Fruit fly (Drosophila melanogaster) whole organism, prepupa: ENCODE measurements around the gene cue.

ENCODE experiments used
- Blimp-1 ChIP-seq: fragments of 200-800 bp; sonication (Bioruptor generic); optimal IDR thresholded peaks from 3 replicates; lab custom pipeline; 2017; ENCODE audit warnings: missing biosample characterization, missing genetic modification characterization, mild to moderate bottlenecking, moderate library complexity, missing genetic modification reagents
- CG10631 ChIP-seq: fragments of 200-800 bp; sonication (Bioruptor generic); optimal IDR thresholded peaks from 2 replicates; lab custom pipeline; 2016; ENCODE audit warnings: missing biosample characterization, missing genetic modification characterization
- CG10669 ChIP-seq: fragments of 200-800 bp; sonication (Bioruptor generic); optimal IDR thresholded peaks from 3 replicates; lab custom pipeline; 2018; ENCODE audit warnings: missing biosample characterization, mild to moderate bottlenecking, missing genetic modification characterization, moderate library complexity
- CG11294 ChIP-seq: fragments of 200-800 bp; sonication (Bioruptor generic); IDR thresholded peaks from 2 replicates; pipeline ENCODE4 v1.3.6; 2022; ENCODE audit warnings: missing biosample characterization, missing genetic modification characterization
- CG11762 ChIP-seq: fragments of 200-800 bp; sonication (Bioruptor generic); optimal IDR thresholded peaks from 3 replicates; lab custom pipeline; 2016; ENCODE audit warnings: missing biosample characterization, missing genetic modification characterization; ENCODE audit not compliant: insufficient read depth
- CG15336 ChIP-seq: fragments of 200-800 bp; sonication (Bioruptor generic); IDR thresholded peaks from 2 replicates; pipeline ENCODE4 v1.3.6; 2022; ENCODE audit warnings: missing biosample characterization, missing genetic modification characterization
- CG1621 ChIP-seq: fragments of 200-800 bp; sonication (Bioruptor generic); optimal IDR thresholded peaks from 3 replicates; lab custom pipeline; 2018; ENCODE audit warnings: missing biosample characterization, mild to moderate bottlenecking, missing genetic modification characterization
- CG16779 ChIP-seq: fragments of 200-800 bp; sonication (Bioruptor generic); optimal IDR thresholded peaks from 3 replicates; lab custom pipeline; 2017; ENCODE audit warnings: missing biosample characterization, mild to moderate bottlenecking, missing genetic modification characterization
- CG3032 ChIP-seq: fragments of 200-800 bp; optimal IDR thresholded peaks from 2 replicates; lab custom pipeline; 2019; ENCODE audit warnings: missing biosample characterization, mild to moderate bottlenecking, missing genetic modification characterization, moderate library complexity
- CG32006 ChIP-seq: fragments of 200-800 bp; sonication (Bioruptor generic); optimal IDR thresholded peaks from 3 replicates; lab custom pipeline; 2017; ENCODE audit warnings: missing biosample characterization, mild to moderate bottlenecking, missing genetic modification characterization
- CG3919 ChIP-seq: fragments of 200-800 bp; sonication (Bioruptor generic); optimal IDR thresholded peaks from 3 replicates; lab custom pipeline; 2016; ENCODE audit warnings: missing biosample characterization, missing genetic modification characterization
- CG4318 ChIP-seq: fragments of 200-800 bp; sonication (Bioruptor generic); optimal IDR thresholded peaks from 3 replicates; lab custom pipeline; 2017; ENCODE audit warnings: missing biosample characterization, mild to moderate bottlenecking, missing genetic modification characterization
- CG6163 ChIP-seq: fragments of 200-800 bp; sonication (Bioruptor generic); IDR thresholded peaks from 3 replicates; pipeline ENCODE4 v1.3.6; 2022; ENCODE audit warnings: missing biosample characterization, missing genetic modification characterization
- CG6792 ChIP-seq: fragments of 200-800 bp; sonication (Bioruptor generic); optimal IDR thresholded peaks from 3 replicates; lab custom pipeline; 2016; ENCODE audit warnings: missing biosample characterization, missing genetic modification characterization
- CG6808 ChIP-seq: fragments of 200-800 bp; sonication (Bioruptor generic); optimal IDR thresholded peaks from 3 replicates; lab custom pipeline; 2017; ENCODE audit warnings: missing biosample characterization, missing genetic modification characterization, mild to moderate bottlenecking, moderate library complexity, missing genetic modification reagents
- CG6854 ChIP-seq: fragments of 200-800 bp; sonication (Bioruptor generic); optimal IDR thresholded peaks from 2 replicates; lab custom pipeline; 2017; ENCODE audit warnings: missing biosample characterization, mild to moderate bottlenecking, missing genetic modification characterization
- CG7368 ChIP-seq: fragments of 200-800 bp; sonication (Bioruptor generic); optimal IDR thresholded peaks from 3 replicates; lab custom pipeline; 2016; ENCODE audit warnings: missing biosample characterization, missing genetic modification characterization
- CG8119 ChIP-seq: fragments of 200-800 bp; sonication (Bioruptor generic); IDR thresholded peaks from 3 replicates; pipeline ENCODE4 v1.3.6; 2022; ENCODE audit warnings: missing biosample characterization, missing genetic modification characterization
- CG8319 ChIP-seq: fragments of 200-800 bp; sonication (Bioruptor generic); optimal IDR thresholded peaks from 3 replicates; lab custom pipeline; 2016; ENCODE audit warnings: missing biosample characterization, missing genetic modification characterization
- CG8632 ChIP-seq: fragments of 200-800 bp; sonication (Bioruptor generic); optimal IDR thresholded peaks from 3 replicates; lab custom pipeline; 2016; ENCODE audit warnings: missing biosample characterization, missing genetic modification characterization
- CG9139 ChIP-seq: fragments of 200-800 bp; sonication (Bioruptor generic); optimal IDR thresholded peaks from 3 replicates; lab custom pipeline; 2017; ENCODE audit warnings: missing biosample characterization, mild to moderate bottlenecking, missing genetic modification characterization
- Eip78C ChIP-seq: fragments of 200-800 bp; sonication (Bioruptor generic); peaks from one replicate; lab custom pipeline; 2016; ENCODE audit warnings: missing biosample characterization, missing genetic modification characterization
- Eip93F ChIP-seq: fragments of 200-800 bp; sonication (Bioruptor generic); optimal IDR thresholded peaks from 2 replicates; lab custom pipeline; 2016; ENCODE audit warnings: missing biosample characterization, mild to moderate bottlenecking, missing genetic modification characterization
- Ets96B ChIP-seq: fragments of 200-800 bp; optimal IDR thresholded peaks from 2 replicates; lab custom pipeline; 2019; ENCODE audit warnings: missing biosample characterization, mild to moderate bottlenecking, missing genetic modification characterization, moderate library complexity
- Gug ChIP-seq: fragments of 200-800 bp; sonication (Bioruptor generic); IDR thresholded peaks from 2 replicates; pipeline ENCODE4 v1.3.6; 2022; ENCODE audit warnings: missing biosample characterization, missing genetic modification characterization
- Hr38 ChIP-seq: sonication (Bioruptor generic); optimal IDR thresholded peaks from 2 replicates; lab custom pipeline; 2016; ENCODE audit warnings: missing biosample characterization, missing genetic modification characterization
- Hr39 ChIP-seq: fragments of 200-800 bp; sonication (Bioruptor generic); optimal IDR thresholded peaks from 2 replicates; lab custom pipeline; 2016; ENCODE audit warnings: missing biosample characterization, missing genetic modification characterization
- Lpt ChIP-seq: fragments of 200-800 bp; sonication (Bioruptor generic); optimal IDR thresholded peaks from 3 replicates; lab custom pipeline; 2016; ENCODE audit warnings: missing biosample characterization, missing genetic modification characterization
- Smox ChIP-seq: fragments of 200-800 bp; sonication (Bioruptor generic); optimal IDR thresholded peaks from 3 replicates; lab custom pipeline; 2016; ENCODE audit warnings: missing biosample characterization, missing genetic modification characterization
- Sox102F ChIP-seq: fragments of 200-800 bp; sonication (Bioruptor generic); optimal IDR thresholded peaks from 2 replicates; lab custom pipeline; 2016; ENCODE audit warnings: missing biosample characterization, mild to moderate bottlenecking, missing genetic modification characterization
- Sox14 ChIP-seq: fragments of 200-800 bp; sonication (Bioruptor generic); optimal IDR thresholded peaks from 3 replicates; lab custom pipeline; 2016; ENCODE audit warnings: missing biosample characterization, missing genetic modification characterization
- Sox15 ChIP-seq: fragments of 200-800 bp; sonication (Bioruptor generic); optimal IDR thresholded peaks from 3 replicates; lab custom pipeline; 2016; ENCODE audit warnings: missing biosample characterization, missing genetic modification characterization
- cyc ChIP-seq: fragments of 200-800 bp; sonication (Bioruptor generic); optimal IDR thresholded peaks from 3 replicates; lab custom pipeline; 2016; ENCODE audit warnings: missing biosample characterization, missing genetic modification characterization
- dsx ChIP-seq: fragments of 200-800 bp; optimal IDR thresholded peaks from 3 replicates; lab custom pipeline; 2019; ENCODE audit warnings: missing biosample characterization, mild to moderate bottlenecking, missing genetic modification characterization, moderate library complexity; ENCODE audit not compliant: poor library complexity, severe bottlenecking
- eg ChIP-seq: fragments of 200-800 bp; sonication (Bioruptor generic); IDR thresholded peaks from 3 replicates; pipeline ENCODE4 v1.3.6; 2022; ENCODE audit warnings: missing biosample characterization, missing genetic modification characterization
- esn ChIP-seq: fragments of 200-800 bp; sonication (Bioruptor generic); optimal IDR thresholded peaks from 2 replicates; lab custom pipeline; 2016; ENCODE audit warnings: missing biosample characterization, mild to moderate bottlenecking, missing genetic modification characterization, moderate library complexity
- fd59A ChIP-seq: fragments of 200-800 bp; sonication (Bioruptor generic); optimal IDR thresholded peaks from 2 replicates; lab custom pipeline; 2017; ENCODE audit warnings: missing biosample characterization, mild to moderate bottlenecking, missing genetic modification characterization, missing genetic modification reagents
- fkh ChIP-seq: fragments of 200-800 bp; sonication (Bioruptor generic); optimal IDR thresholded peaks from 3 replicates; lab custom pipeline; 2017; ENCODE audit warnings: missing biosample characterization, mild to moderate bottlenecking, missing genetic modification characterization, moderate library complexity
- lz ChIP-seq: fragments of 200-800 bp; sonication (Bioruptor generic); optimal IDR thresholded peaks from 3 replicates; lab custom pipeline; 2016; ENCODE audit warnings: missing biosample characterization, missing genetic modification characterization
- net ChIP-seq: fragments of 200-800 bp; sonication (Bioruptor generic); optimal IDR thresholded peaks from 3 replicates; lab custom pipeline; 2016; ENCODE audit warnings: missing biosample characterization, missing genetic modification characterization
- pdm3 ChIP-seq: fragments of 200-800 bp; sonication (Bioruptor generic); optimal IDR thresholded peaks from 3 replicates; lab custom pipeline; 2016; ENCODE audit warnings: missing biosample characterization, missing genetic modification characterization
- salr ChIP-seq, 2 experiments: fragments of 200-800 bp; sonication (Bioruptor generic); optimal IDR thresholded peaks; 3 replicates each; lab custom pipeline; 2016 to 2018; ENCODE audit warnings: missing biosample characterization in 2 of 2, missing genetic modification characterization in 2 of 2, mild to moderate bottlenecking in 1 of 2
- spab ChIP-seq: fragments of 200-800 bp; sonication (Bioruptor generic); optimal IDR thresholded peaks from 2 replicates; lab custom pipeline; 2017; ENCODE audit warnings: missing biosample characterization, mild to moderate bottlenecking, missing genetic modification characterization, missing genetic modification reagents
- ss ChIP-seq, 2 experiments: fragments of 200-800 bp; sonication (Bioruptor generic); optimal IDR thresholded peaks; 2 replicates in 1 of 2; 3 replicates in 1 of 2; lab custom pipeline; 2017 to 2018; ENCODE audit warnings: mild to moderate bottlenecking in 2 of 2, missing biosample characterization in 2 of 2, missing genetic modification characterization in 2 of 2, moderate library complexity in 1 of 2
- svp ChIP-seq: fragments of 200-800 bp; sonication (Bioruptor generic); peaks from one replicate; lab custom pipeline; 2016; ENCODE audit warnings: missing biosample characterization, missing genetic modification characterization
- topi ChIP-seq: fragments of 200-800 bp; sonication (Bioruptor generic); optimal IDR thresholded peaks from 3 replicates; lab custom pipeline; 2016; ENCODE audit warnings: missing biosample characterization, missing genetic modification characterization

The cue gene

DNA sequence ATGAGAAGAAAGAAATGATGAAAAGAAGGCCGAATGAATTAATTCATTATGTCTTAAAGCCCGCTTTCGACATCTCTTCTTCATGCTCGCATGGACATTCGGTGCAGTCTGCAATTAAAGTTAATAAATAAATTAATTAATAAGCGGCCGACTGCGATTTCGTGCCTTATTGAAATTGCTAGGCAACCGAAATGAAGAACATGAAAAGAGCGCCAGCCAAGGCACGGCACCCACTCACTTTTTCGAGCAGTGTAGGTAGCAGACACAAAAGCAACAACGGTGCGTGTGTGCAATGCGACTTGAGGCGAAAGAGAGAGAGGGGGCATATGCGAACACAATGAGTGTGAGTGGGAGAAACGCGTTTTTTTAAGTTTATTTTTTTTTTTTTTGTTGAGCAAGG lies 52.6 kb downstream of the cue start (continued):
- TF ChIP-seq net (peak; percentile 71), spab (no peak), fd59A (peak; percentile 5), eg (GFP tag; lab: Robert Waterston, UW) (peak; percentile 55; the same call in 1 of the 3 replicates), Hr39 (GFP tag; lab: Kevin White, UChicago) (peak; percentile 33), Sox102F (GFP tag; lab: Kevin White, UChicago) (peak; percentile 52), CG8119 (GFP tag; lab: Robert Waterston, UW) (peak; percentile 76), esn (GFP tag; lab: Kevin White, UChicago) (peak; percentile 65), CG10631 (GFP tag; lab: Kevin White, UChicago) (peak; percentile 47), CG8632 (GFP tag; lab: Kevin White, UChicago) (peak; percentile 51), ss (GFP tag; optimal IDR thresholded peaks at IDR 0.05; lab: Kevin White, UChicago) (peak; percentile 13 to 46), Eip93F (GFP tag; lab: Kevin White, UChicago) (no peak), salr (GFP tag; optimal IDR thresholded peaks at IDR 0.05; lab: Kevin White, UChicago) (peak in 1 of 2 experiments; percentile 12), Smox (GFP tag; lab: Kevin White, UChicago) (peak; percentile 48), Lpt (GFP tag; lab: Kevin White, UChicago) (peak; percentile 62), Sox15 (GFP tag; lab: Kevin White, UChicago) (peak; percentile 30), CG7368 (GFP tag; lab: Kevin White, UChicago) (peak; percentile 5), Sox14 (GFP tag; lab: Kevin White, UChicago) (peak; percentile 42), topi (GFP tag; lab: Kevin White, UChicago) (peak; percentile 42), Gug (GFP tag; lab: Robert Waterston, UW) (peak; percentile 47; the same call in 1 of the 2 replicates), CG6808 (GFP tag; lab: Kevin White, UChicago) (peak; percentile 20), CG6163 (GFP tag; lab: Robert Waterston, UW) (peak; percentile 32; the same call in 1 of the 3 replicates), CG6792 (GFP tag; lab: Kevin White, UChicago) (peak; percentile 48)

DNA sequence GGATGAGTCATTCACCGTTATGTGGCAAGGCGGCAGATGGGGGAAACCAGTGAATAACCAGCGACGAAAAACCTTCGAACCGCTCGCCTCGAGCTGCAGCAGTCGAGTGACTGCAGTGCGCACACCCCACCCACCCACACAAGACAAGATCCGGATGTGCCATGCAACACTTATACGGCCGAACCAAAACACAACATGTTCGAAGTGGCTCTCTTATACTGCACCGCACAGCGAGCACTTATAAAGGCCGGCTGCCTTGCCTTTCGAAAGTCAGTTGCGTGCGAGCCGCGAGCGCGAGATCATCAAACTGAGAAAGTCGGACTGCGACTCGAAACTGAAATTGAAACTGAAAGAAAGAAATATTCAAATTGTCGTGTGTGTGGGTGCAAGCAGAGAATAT lies 53.5 kb downstream of the cue start, which contains the start of gene rho:
Gene rho (plus strand): TSS at position 265 of the 400 bp plus-strand sequence.
- peak; percentile 14 for TF ChIP-seq Blimp-1 (GFP tag; lab: Kevin White, UChicago)
- peak; percentile 57 for TF ChIP-seq CG9139
- no peak for TF ChIP-seq fkh (GFP tag; lab: Kevin White, UChicago)
- peak; percentile 59 for TF ChIP-seq CG1621 (tag; lab: Kevin White, UChicago)
- peak; percentile 39 for TF ChIP-seq net
- no peak for TF ChIP-seq Ets96B (tag; lab: Kevin White, UChicago)
- TF ChIP-seq CG11762 (GFP tag; lab: Kevin White, UChicago) = no peak
- no peak for TF ChIP-seq CG8632 (GFP tag; lab: Kevin White, UChicago)
- peak; percentile 71 for TF ChIP-seq Eip78C (GFP tag; lab: Kevin White, UChicago)
- TF ChIP-seq pdm3 (GFP tag; lab: Kevin White, UChicago) = peak; percentile 15
- peak; percentile 19; the same call in 1 of the 2 replicates for TF ChIP-seq CG11294 (GFP tag; lab: Robert Waterston, UW)
- peak; percentile 27 for TF ChIP-seq CG16779
- peak; percentile 60 for TF ChIP-seq CG15336
- TF ChIP-seq lz = peak; percentile 7
- TF ChIP-seq Hr38 (GFP tag; lab: Kevin White, UChicago) = no peak
- TF ChIP-seq CG8319 (GFP tag; lab: Kevin White, UChicago) = no peak
- TF ChIP-seq Sox14 (GFP tag; lab: Kevin White, UChicago) = peak; percentile 29
- no peak for TF ChIP-seq svp (GFP tag; lab: Kevin White, UChicago)
- TF ChIP-seq CG6163 (GFP tag; lab: Robert Waterston, UW) = peak; percentile 67; the same call in 1 of the 3 replicates
- no peak for TF ChIP-seq Sox102F (GFP tag; lab: Kevin White, UChicago)
- peak; percentile 12 for TF ChIP-seq Lpt (GFP tag; lab: Kevin White, UChicago)
- no peak for TF ChIP-seq Gug (GFP tag; lab: Robert Waterston, UW)
- no peak for TF ChIP-seq cyc (GFP tag; lab: Kevin White, UChicago)
- TF ChIP-seq CG4318 (GFP tag; lab: Kevin White, UChicago) = no peak
- TF ChIP-seq CG32006 (GFP tag; lab: Kevin White, UChicago) = peak; percentile 11
- peak; percentile 71; the same call in 2 of the 3 replicates for TF ChIP-seq eg (GFP tag; lab: Robert Waterston, UW)
- TF ChIP-seq CG10669 (GFP tag; lab: Kevin White, UChicago) = peak; percentile 17
- peak; percentile 34 for TF ChIP-seq CG3919
- peak; percentile 69 for TF ChIP-seq CG6854
- peak; percentile 85 for TF ChIP-seq dsx (GFP tag; lab: Kevin White, UChicago)
- peak; percentile 14 for TF ChIP-seq CG3032 (tag; lab: Kevin White, UChicago)
- TF ChIP-seq ss (GFP tag; optimal IDR thresholded peaks at IDR 0.05; lab: Kevin White, UChicago) = peak; percentile 59 to 74
- peak; percentile 10 for TF ChIP-seq esn (GFP tag; lab: Kevin White, UChicago)
